Fruit fly (Drosophila melanogaster) whole organism, embryonic: ENCODE data around the gene CG3632.

Source experiments
- Adf1 ChIP-seq: fragments of 200-800 bp; sonication (Bioruptor generic); IDR thresholded peaks from 2 replicates; pipeline ENCODE4 v1.3.6; 2022; ENCODE audit warnings: missing biosample characterization, missing genetic modification characterization
- BEAF-32 ChIP-seq: fragments of 200-800 bp; sonication (Bioruptor generic); optimal IDR thresholded peaks from 3 replicates; lab custom pipeline; 2017; ENCODE audit warnings: missing biosample characterization, missing genetic modification characterization, mild to moderate bottlenecking, moderate library complexity, missing genetic modification reagents
- CG11085 ChIP-seq: fragments of 200-800 bp; sonication (Bioruptor generic); IDR thresholded peaks from 2 replicates; pipeline ENCODE4 v1.3.6; 2022; ENCODE audit warnings: missing biosample characterization, missing genetic modification characterization
- CG11456 ChIP-seq: fragments of 200-800 bp; sonication (Bioruptor generic); IDR thresholded peaks from 3 replicates; pipeline ENCODE4 v1.3.6; 2022; ENCODE audit warnings: missing biosample characterization, missing genetic modification characterization
- CG11560 ChIP-seq: fragments of 200-800 bp; sonication (Bioruptor generic); IDR thresholded peaks from 3 replicates; pipeline ENCODE4 v1.3.6; 2022; ENCODE audit warnings: missing biosample characterization, missing genetic modification characterization
- CG11723 ChIP-seq: fragments of 200-800 bp; sonication (Bioruptor generic); optimal IDR thresholded peaks from 2 replicates; lab custom pipeline; 2017; ENCODE audit warnings: missing biosample characterization, mild to moderate bottlenecking, missing genetic modification characterization
- CG12659 ChIP-seq: fragments of 200-800 bp; sonication (Bioruptor generic); optimal IDR thresholded peaks from 3 replicates; lab custom pipeline; 2017; ENCODE audit warnings: mild to moderate bottlenecking, missing biosample characterization, missing genetic modification reagents, missing genetic modification characterization
- CG13287 ChIP-seq: fragments of 200-800 bp; sonication (Bioruptor generic); IDR thresholded peaks from 2 replicates; pipeline ENCODE4 v1.3.6; 2022; ENCODE audit warnings: missing biosample characterization, missing genetic modification characterization; ENCODE audit not compliant: partially characterized antibody
- CG14710 ChIP-seq: fragments of 200-800 bp; sonication (Bioruptor generic); optimal IDR thresholded peaks from 3 replicates; lab custom pipeline; 2019; ENCODE audit warnings: missing biosample characterization, mild to moderate bottlenecking, missing genetic modification characterization, moderate library complexity
- CG14860 ChIP-seq: fragments of 200-800 bp; sonication (Bioruptor generic); IDR thresholded peaks from 3 replicates; pipeline ENCODE4 v1.3.6; 2022; ENCODE audit warnings: missing biosample characterization, missing genetic modification characterization; ENCODE audit not compliant: partially characterized antibody
- CG30020 ChIP-seq: fragments of 200-800 bp; optimal IDR thresholded peaks from 2 replicates; lab custom pipeline; 2019; ENCODE audit warnings: missing biosample characterization, mild to moderate bottlenecking, missing genetic modification characterization, moderate library complexity
- CG34224 ChIP-seq: fragments of 200-800 bp; sonication (Bioruptor generic); IDR thresholded peaks from 3 replicates; pipeline ENCODE4 v1.3.6; 2022; ENCODE audit warnings: missing biosample characterization, missing genetic modification characterization; ENCODE audit not compliant: partially characterized antibody
- CG42726 ChIP-seq: fragments of 200-800 bp; sonication (Bioruptor generic); IDR thresholded peaks from 2 replicates; pipeline ENCODE4 v1.3.6; 2022; ENCODE audit warnings: missing biosample characterization, missing genetic modification characterization; ENCODE audit not compliant: partially characterized antibody
- CG4730 ChIP-seq: fragments of 200-800 bp; sonication (Bioruptor generic); IDR thresholded peaks from 2 replicates; pipeline ENCODE4 v1.3.6; 2022; ENCODE audit warnings: missing biosample characterization, missing genetic modification characterization
- CG6791 ChIP-seq: fragments of 200-800 bp; sonication (Bioruptor generic); IDR thresholded peaks from 3 replicates; pipeline ENCODE4 v1.3.6; 2022; ENCODE audit warnings: missing biosample characterization, missing genetic modification characterization; ENCODE audit not compliant: partially characterized antibody
- CG7357 ChIP-seq: fragments of 200-800 bp; sonication (Bioruptor generic); IDR thresholded peaks from 3 replicates; pipeline ENCODE4 v1.3.6; 2022; ENCODE audit warnings: missing biosample characterization, missing genetic modification characterization
- CG8478 ChIP-seq: fragments of >200 bp; optimal IDR thresholded peaks from 2 replicates; lab custom pipeline; 2018
- Dll ChIP-seq: fragments of 200-800 bp; sonication (Bioruptor generic); IDR thresholded peaks from 4 replicates; pipeline ENCODE4 v1.3.6; 2022; ENCODE audit warnings: missing biosample characterization, missing genetic modification characterization; ENCODE audit not compliant: partially characterized antibody
- Doc3 ChIP-seq: fragments of 200-800 bp; sonication (Bioruptor generic); IDR thresholded peaks from 3 replicates; pipeline ENCODE4 v1.3.6; 2022; ENCODE audit warnings: missing biosample characterization, missing genetic modification characterization; ENCODE audit not compliant: partially characterized antibody
- Dp ChIP-seq: fragments of 200-800 bp; sonication (Bioruptor generic); optimal IDR thresholded peaks from 2 replicates; lab custom pipeline; 2018; ENCODE audit warnings: missing biosample characterization, mild to moderate bottlenecking, missing genetic modification characterization, moderate library complexity
- Dref ChIP-seq: fragments of 200-800 bp; sonication (Bioruptor generic); IDR thresholded peaks from 2 replicates; pipeline ENCODE4 v1.3.6; 2022; ENCODE audit warnings: missing biosample characterization, missing genetic modification characterization
- E2f2 ChIP-seq: fragments of 200-800 bp; sonication (Bioruptor generic); IDR thresholded peaks from 2 replicates; pipeline ENCODE4 v1.3.6; 2022; ENCODE audit warnings: missing biosample characterization, missing genetic modification characterization
- Gsc ChIP-seq: fragments of 200-800 bp; sonication (Bioruptor generic); IDR thresholded peaks from 2 replicates; pipeline ENCODE4 v1.3.6; 2022; ENCODE audit warnings: missing biosample characterization, missing genetic modification characterization
- Hsf ChIP-seq: fragments of 200-800 bp; sonication (Bioruptor generic); optimal IDR thresholded peaks from 3 replicates; lab custom pipeline; 2016; ENCODE audit warnings: missing biosample characterization, missing genetic modification characterization
- Jarid2 ChIP-seq: fragments of 200-800 bp; sonication (Bioruptor generic); optimal IDR thresholded peaks from 3 replicates; lab custom pipeline; 2017; ENCODE audit warnings: mild to moderate bottlenecking, missing biosample characterization, missing genetic modification reagents, missing genetic modification characterization
- Opbp ChIP-seq: fragments of 200-800 bp; sonication (Bioruptor generic); IDR thresholded peaks from 3 replicates; pipeline ENCODE4 v1.3.6; 2022; ENCODE audit warnings: missing biosample characterization, missing genetic modification characterization; ENCODE audit not compliant: partially characterized antibody
- Sry-δ ChIP-seq: fragments of 200-800 bp; sonication (Bioruptor generic); optimal IDR thresholded peaks from 2 replicates; lab custom pipeline; 2016; ENCODE audit warnings: missing biosample characterization, missing genetic modification characterization
- Stat92E ChIP-seq, 3 experiments: fragments of >200 bp in 2 of 3; fragments of 200-800 bp in 1 of 3; sonication (Bioruptor generic) in 1 of 3; optimal IDR thresholded peaks; 2 replicates each; lab custom pipeline; 2017 to 2019; ENCODE audit warnings: missing biosample characterization in 3 of 3, missing genetic modification characterization in 3 of 3, mild to moderate bottlenecking in 1 of 3, moderate library complexity in 1 of 3
- Xrp1 ChIP-seq: fragments of 200-800 bp; sonication (Bioruptor generic); IDR thresholded peaks from 2 replicates; pipeline ENCODE4 v1.3.6; 2022; ENCODE audit warnings: missing biosample characterization, missing genetic modification characterization
- bbx ChIP-seq: fragments of 200-800 bp; sonication (Bioruptor generic); IDR thresholded peaks from 2 replicates; pipeline ENCODE4 v1.3.6; 2022; ENCODE audit warnings: missing biosample characterization, missing genetic modification characterization; ENCODE audit not compliant: partially characterized antibody
- cg ChIP-seq: fragments of 200-800 bp; sonication (Bioruptor generic); optimal IDR thresholded peaks from 3 replicates; lab custom pipeline; 2019; ENCODE audit warnings: missing biosample characterization, mild to moderate bottlenecking, missing genetic modification characterization, moderate library complexity
- chn ChIP-seq: fragments of 200-800 bp; sonication (Bioruptor generic); optimal IDR thresholded peaks from 2 replicates; lab custom pipeline; 2016; ENCODE audit warnings: missing biosample characterization, missing genetic modification characterization
- grn ChIP-seq: fragments of 200-800 bp; sonication (Bioruptor generic); optimal IDR thresholded peaks from 3 replicates; lab custom pipeline; 2017; ENCODE audit warnings: missing biosample characterization, missing genetic modification characterization
- hbn ChIP-seq: fragments of 200-800 bp; sonication (Bioruptor generic); IDR thresholded peaks from 2 replicates; pipeline ENCODE4 v1.3.6; 2022; ENCODE audit warnings: missing biosample characterization, missing genetic modification characterization; ENCODE audit not compliant: partially characterized antibody
- knrl ChIP-seq: fragments of 200-800 bp; sonication (Bioruptor generic); IDR thresholded peaks from 3 replicates; pipeline ENCODE4 v1.3.6; 2022; ENCODE audit warnings: missing biosample characterization, missing genetic modification characterization; ENCODE audit not compliant: partially characterized antibody
- mld ChIP-seq: fragments of 200-800 bp; sonication (Bioruptor generic); IDR thresholded peaks from 3 replicates; pipeline ENCODE4 v1.3.6; 2022; ENCODE audit warnings: missing biosample characterization, missing genetic modification characterization; ENCODE audit not compliant: partially characterized antibody
- nerfin-2 ChIP-seq: fragments of 200-800 bp; sonication (Bioruptor generic); IDR thresholded peaks from 2 replicates; pipeline ENCODE4 v1.3.6; 2022; ENCODE audit warnings: missing biosample characterization, missing genetic modification characterization; ENCODE audit not compliant: partially characterized antibody
- nmo ChIP-seq: fragments of 200-800 bp; sonication (Bioruptor generic); optimal IDR thresholded peaks from 2 replicates; lab custom pipeline; 2018; ENCODE audit warnings: missing biosample characterization, mild to moderate bottlenecking, missing genetic modification characterization, moderate library complexity
- pfk ChIP-seq: fragments of 200-800 bp; sonication (Bioruptor generic); optimal IDR thresholded peaks from 2 replicates; lab custom pipeline; 2018; ENCODE audit warnings: missing biosample characterization, mild to moderate bottlenecking, missing genetic modification characterization, moderate library complexity
- pum ChIP-seq: fragments of 200-800 bp; sonication (Bioruptor generic); optimal IDR thresholded peaks from 2 replicates; lab custom pipeline; 2016; ENCODE audit warnings: missing biosample characterization, missing genetic modification characterization
- sens ChIP-seq: fragments of 200-800 bp; sonication (Bioruptor generic); peaks from one replicate; lab custom pipeline; 2016; ENCODE audit warnings: missing biosample characterization, missing genetic modification characterization
- slbo ChIP-seq: fragments of 200-800 bp; sonication (Bioruptor generic); IDR thresholded peaks from 2 replicates; pipeline ENCODE4 v1.3.6; 2022; ENCODE audit warnings: missing biosample characterization, missing genetic modification characterization
- toy ChIP-seq: fragments of 200-800 bp; sonication (Bioruptor generic); IDR thresholded peaks from 2 replicates; pipeline ENCODE4 v1.3.6; 2022; ENCODE audit warnings: missing biosample characterization, missing genetic modification characterization
- trem ChIP-seq: fragments of 200-800 bp; optimal IDR thresholded peaks from 3 replicates; lab custom pipeline; 2019; ENCODE audit warnings: missing biosample characterization, mild to moderate bottlenecking, missing genetic modification characterization, moderate library complexity
- tx ChIP-seq: fragments of 200-800 bp; sonication (Bioruptor generic); optimal IDR thresholded peaks from 2 replicates; lab custom pipeline; 2016; ENCODE audit warnings: missing biosample characterization, missing genetic modification characterization
- unc-4 ChIP-seq: fragments of 200-800 bp; sonication (Bioruptor generic); IDR thresholded peaks from 2 replicates; pipeline ENCODE4 v1.3.6; 2022; ENCODE audit warnings: missing biosample characterization, missing genetic modification characterization; ENCODE audit not compliant: partially characterized antibody
- vnd ChIP-seq: fragments of 200-800 bp; sonication (Bioruptor generic); IDR thresholded peaks from 3 replicates; pipeline ENCODE4 v1.3.6; 2022; ENCODE audit warnings: missing biosample characterization, missing genetic modification characterization; ENCODE audit not compliant: partially characterized antibody
- zen2 ChIP-seq: fragments of 200-800 bp; sonication (Bioruptor generic); IDR thresholded peaks from 3 replicates; pipeline ENCODE4 v1.3.6; 2022; ENCODE audit warnings: missing biosample characterization, missing genetic modification characterization; ENCODE audit not compliant: partially characterized antibody

CG3632 gene

dm6 chrX:16297618-16298017 lies 1.1 kb downstream of the CG3632 start, which contains the start of gene ERp44:
Gene ERp44 (minus strand): TSS chrX:16297718.
- TF ChIP-seq pfk (GFP tag; lab: Kevin White, UChicago) (no peak), Hsf (GFP tag; lab: Kevin White, UChicago) (no peak), CG42726 (GFP tag; lab: Robert Waterston, UW) (no peak), grn (GFP tag; lab: Kevin White, UChicago) (no peak), CG11723 (no peak), sens (GFP tag; lab: Kevin White, UChicago) (no peak), chn (GFP tag; lab: Kevin White, UChicago) (no peak), Stat92E (GFP tag; optimal IDR thresholded peaks at IDR 0.05; lab: Kevin White, UChicago) (no peak), toy (GFP tag; lab: Robert Waterston, UW) (no peak), Jarid2 (no peak), CG11560 (no peak), Gsc (GFP tag; lab: Robert Waterston, UW) (no peak), CG11456 (no peak), CG11085 (no peak)

dm6 chrX:16303636-16304035 lies 7.2 kb downstream of the CG3632 start, which contains the start of gene CG3679:
Gene CG3679 (plus strand): TSS chrX:16303870.
- TF ChIP-seq Dp (GFP tag; lab: Kevin White, UChicago) (peak; percentile 74), Adf1 (GFP tag; lab: Robert Waterston, UW) (no peak), CG12659 (peak; percentile 9), tx (no peak), Opbp (GFP tag; lab: Robert Waterston, UW) (peak; percentile 63; the same call in 2 of the 3 replicates), bbx (GFP tag; lab: Robert Waterston, UW) (peak; percentile 76), CG6791 (GFP tag; lab: Robert Waterston, UW) (peak; percentile 82), cg (GFP tag; lab: Kevin White, UChicago) (peak; percentile 25), CG4730 (GFP tag; lab: Robert Waterston, UW) (no peak), Doc3 (GFP tag; lab: Robert Waterston, UW) (peak; percentile 58; the same call in 2 of the 3 replicates), zen2 (GFP tag; lab: Robert Waterston, UW) (peak; percentile 12; the same call in 1 of the 3 replicates), CG14710 (peak; percentile 35), Sry-δ (GFP tag; lab: Kevin White, UChicago) (peak; percentile 25), unc-4 (GFP tag; lab: Robert Waterston, UW) (peak; percentile 62; the same call in 1 of the 2 replicates), trem (tag; lab: Kevin White, UChicago) (peak; percentile 31), CG34224 (GFP tag; lab: Robert Waterston, UW) (peak; percentile 66), CG14860 (GFP tag; lab: Robert Waterston, UW) (peak; percentile 67), CG13287 (peak; percentile 74), toy (GFP tag; lab: Robert Waterston, UW) (no peak), vnd (GFP tag; lab: Robert Waterston, UW) (peak; percentile 20; the same call in 2 of the 3 replicates), CG30020 (tag; lab: Kevin White, UChicago) (peak; percentile 93), CG7357 (peak; percentile 87), nmo (no peak), pum (no peak), nerfin-2 (GFP tag; lab: Robert Waterston, UW) (peak; percentile 69), BEAF-32 (GFP tag; lab: Kevin White, UChicago) (peak; percentile 59), E2f2 (GFP tag; lab: Robert Waterston, UW) (peak; percentile 83), knrl (GFP tag; lab: Robert Waterston, UW) (peak; percentile 60; the same call in 2 of the 3 replicates), Xrp1 (GFP tag; lab: Robert Waterston, UW) (0 out of 2 replicates have a peak, but pooled peaks have one; percentile 10), mld (GFP tag; lab: Robert Waterston, UW) (peak; percentile 65; the same call in 1 of the 3 replicates), CG8478 (lab: Kevin White, UChicago) (no peak), Dref (GFP tag; lab: Robert Waterston, UW) (peak; percentile 84), Dll (GFP tag; lab: Robert Waterston, UW) (peak; percentile 68), hbn (GFP tag; lab: Robert Waterston, UW) (peak; percentile 58; the same call in 1 of the 2 replicates), slbo (GFP tag; lab: Robert Waterston, UW) (no peak)
